Fruit fly (Drosophila melanogaster) whole organism, pupa: ENCODE results near the gene CG8149.

Experiments used
- CG10348 ChIP-seq: fragments of 200-800 bp; sonication (Bioruptor generic); IDR thresholded peaks from 2 replicates; pipeline ENCODE4 v1.3.6; 2022; ENCODE audit warnings: missing biosample characterization, missing genetic modification characterization
- CG12605 ChIP-seq: fragments of 200-800 bp; sonication (Bioruptor generic); IDR thresholded peaks from 2 replicates; pipeline ENCODE4 v1.3.6; 2022; ENCODE audit warnings: missing biosample characterization, missing genetic modification characterization
- CG13204 ChIP-seq: fragments of 200-800 bp; sonication (Bioruptor generic); optimal IDR thresholded peaks from 2 replicates; lab custom pipeline; 2018; ENCODE audit warnings: missing biosample characterization, mild to moderate bottlenecking, missing genetic modification characterization, moderate library complexity
- CG14655 ChIP-seq: fragments of 200-800 bp; sonication (Bioruptor generic); optimal IDR thresholded peaks from 3 replicates; lab custom pipeline; 2017; ENCODE audit warnings: mild to moderate bottlenecking, missing biosample characterization, missing genetic modification reagents, missing genetic modification characterization
- CG15710 ChIP-seq: fragments of 200-800 bp; sonication (Bioruptor generic); optimal IDR thresholded peaks from 2 replicates; lab custom pipeline; 2018; ENCODE audit warnings: missing biosample characterization, mild to moderate bottlenecking, missing genetic modification characterization, moderate library complexity
- CG17806 ChIP-seq: fragments of 200-800 bp; sonication (Bioruptor generic); optimal IDR thresholded peaks from 2 replicates; lab custom pipeline; 2018; ENCODE audit warnings: missing biosample characterization, mild to moderate bottlenecking, missing genetic modification characterization, moderate library complexity
- CG32121 ChIP-seq: fragments of 200-800 bp; sonication (Bioruptor generic); IDR thresholded peaks from 2 replicates; pipeline ENCODE4 v1.3.6; 2022; ENCODE audit warnings: missing biosample characterization, missing genetic modification characterization
- CG34367 ChIP-seq: fragments of 200-800 bp; sonication (Bioruptor generic); optimal IDR thresholded peaks from 2 replicates; lab custom pipeline; 2018; ENCODE audit warnings: missing biosample characterization, mild to moderate bottlenecking, missing genetic modification characterization
- CG4496 ChIP-seq: fragments of 200-800 bp; sonication (Bioruptor generic); IDR thresholded peaks from 3 replicates; pipeline ENCODE4 v1.3.6; 2022; ENCODE audit warnings: missing biosample characterization, missing genetic modification characterization
- CG8159 ChIP-seq: fragments of 200-800 bp; sonication (Bioruptor generic); optimal IDR thresholded peaks from 3 replicates; lab custom pipeline; 2018; ENCODE audit warnings: missing biosample characterization, mild to moderate bottlenecking, missing genetic modification characterization, moderate library complexity
- CG8301 ChIP-seq: fragments of 200-800 bp; sonication (Bioruptor generic); optimal IDR thresholded peaks from 2 replicates; lab custom pipeline; 2018; ENCODE audit warnings: missing biosample characterization, mild to moderate bottlenecking, missing genetic modification characterization
- CG9948 ChIP-seq: fragments of 200-800 bp; sonication (Bioruptor generic); optimal IDR thresholded peaks from 2 replicates; lab custom pipeline; 2018; ENCODE audit warnings: missing biosample characterization, mild to moderate bottlenecking, missing genetic modification characterization, moderate library complexity
- D1 ChIP-seq: fragments of 200-800 bp; sonication (Bioruptor generic); optimal IDR thresholded peaks from 2 replicates; lab custom pipeline; 2018; ENCODE audit warnings: missing biosample characterization, mild to moderate bottlenecking, missing genetic modification characterization, moderate library complexity
- EcR ChIP-seq: fragments of 200-800 bp; sonication (Bioruptor generic); optimal IDR thresholded peaks from 3 replicates; lab custom pipeline; 2019; ENCODE audit warnings: missing biosample characterization, missing genetic modification characterization, mild to moderate bottlenecking, moderate library complexity, missing genetic modification reagents
- Ets98B ChIP-seq: fragments of 200-800 bp; sonication (Bioruptor generic); IDR thresholded peaks from 2 replicates; pipeline ENCODE4 v1.3.6; 2022; ENCODE audit warnings: missing biosample characterization, missing genetic modification characterization
- Pif1A ChIP-seq: fragments of 200-800 bp; sonication (Bioruptor generic); optimal IDR thresholded peaks from 3 replicates; lab custom pipeline; 2016; ENCODE audit warnings: missing biosample characterization, missing genetic modification characterization
- Pif1B ChIP-seq: fragments of 200-800 bp; sonication (Bioruptor generic); optimal IDR thresholded peaks from 3 replicates; lab custom pipeline; 2016; ENCODE audit warnings: missing biosample characterization, missing genetic modification characterization
- Snoo ChIP-seq: fragments of 200-800 bp; sonication (Bioruptor generic); optimal IDR thresholded peaks from 3 replicates; lab custom pipeline; 2017; ENCODE audit warnings: missing biosample characterization, mild to moderate bottlenecking, missing genetic modification characterization, inconsistent platforms
- fd96Ca ChIP-seq: fragments of 200-800 bp; sonication (Bioruptor generic); IDR thresholded peaks from 3 replicates; pipeline ENCODE4 v1.3.6; 2022; ENCODE audit warnings: missing biosample characterization, missing genetic modification characterization
- gl ChIP-seq: fragments of 200-800 bp; sonication (Bioruptor generic); optimal IDR thresholded peaks from 2 replicates; lab custom pipeline; 2018; ENCODE audit warnings: missing biosample characterization, mild to moderate bottlenecking, missing genetic modification characterization
- rn ChIP-seq: fragments of 200-800 bp; sonication (Bioruptor generic); IDR thresholded peaks from 2 replicates; pipeline ENCODE4 v1.3.6; 2022; ENCODE audit warnings: missing biosample characterization, missing genetic modification characterization

The CG8149 gene

DNA sequence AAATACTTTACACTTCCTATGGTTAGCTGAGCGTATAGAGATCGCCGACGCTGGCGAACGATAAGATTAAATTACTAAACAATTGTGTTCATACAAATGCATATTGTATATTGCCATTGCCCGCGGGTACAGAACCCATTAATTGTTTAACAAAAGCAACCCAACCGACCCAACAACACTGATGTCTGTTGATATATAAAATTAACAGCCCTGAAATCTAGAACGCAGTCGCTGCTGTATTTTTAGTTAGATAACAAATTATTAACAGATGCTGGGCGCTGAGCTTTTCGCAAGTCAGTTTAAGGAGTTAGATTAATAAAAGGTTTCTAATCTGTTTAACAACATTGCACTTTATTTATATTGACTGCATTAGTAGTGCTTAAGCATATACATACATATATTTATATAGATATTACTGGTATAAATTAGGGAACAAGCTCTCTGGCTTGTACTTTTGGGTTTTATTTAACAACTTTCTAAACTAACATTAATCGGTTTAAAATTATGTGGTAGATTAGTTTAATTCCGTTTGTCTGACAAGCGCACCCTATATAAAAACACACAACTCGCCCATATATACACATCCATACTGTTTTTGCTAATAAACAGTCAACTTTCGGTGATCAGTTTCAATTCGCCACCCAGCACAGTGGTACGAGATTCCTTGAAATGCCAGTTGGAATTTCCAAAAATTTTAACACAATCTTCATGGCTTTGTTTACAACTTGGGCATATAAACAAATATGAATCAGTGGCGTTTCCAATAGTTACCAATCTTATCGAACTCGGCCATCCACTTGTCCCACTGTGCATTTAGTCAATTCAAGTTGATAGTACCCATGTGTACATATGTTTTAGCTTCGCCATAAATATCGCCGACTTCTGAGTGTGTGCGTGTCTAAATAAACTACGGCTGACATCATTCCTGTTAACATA, 23.7 kb downstream of the CG8149 start:
- TF ChIP-seq CG34367 (tag; lab: Kevin White, UChicago) (no peak), CG17806 (tag; lab: Kevin White, UChicago) (peak; percentile 82), fd96Ca (GFP tag; lab: Robert Waterston, UW) (peak; percentile 97), rn (GFP tag; lab: Robert Waterston, UW) (peak; percentile 80), Pif1A (GFP tag; lab: Kevin White, UChicago) (peak; percentile 91), Pif1B (GFP tag; lab: Kevin White, UChicago) (no peak), CG10348 (peak; percentile 71), gl (peak; percentile 62), EcR (GFP tag; lab: Kevin White, UChicago) (no peak), D1 (no peak), CG13204 (GFP tag; lab: Kevin White, UChicago) (no peak), Snoo (tag; lab: Kevin White, UChicago) (peak; percentile 79), Ets98B (peak; percentile 96), CG9948 (tag; lab: Kevin White, UChicago) (peak; percentile 76), CG8159 (no peak), CG32121 (GFP tag; lab: Robert Waterston, UW) (peak; percentile 94), CG12605 (peak; percentile 88), CG14655 (GFP tag; lab: Kevin White, UChicago) (no peak), CG4496 (GFP tag; lab: Robert Waterston, UW) (peak; percentile 97), CG8301 (tag; lab: Kevin White, UChicago) (peak; percentile 84), CG15710 (no peak)

DNA sequence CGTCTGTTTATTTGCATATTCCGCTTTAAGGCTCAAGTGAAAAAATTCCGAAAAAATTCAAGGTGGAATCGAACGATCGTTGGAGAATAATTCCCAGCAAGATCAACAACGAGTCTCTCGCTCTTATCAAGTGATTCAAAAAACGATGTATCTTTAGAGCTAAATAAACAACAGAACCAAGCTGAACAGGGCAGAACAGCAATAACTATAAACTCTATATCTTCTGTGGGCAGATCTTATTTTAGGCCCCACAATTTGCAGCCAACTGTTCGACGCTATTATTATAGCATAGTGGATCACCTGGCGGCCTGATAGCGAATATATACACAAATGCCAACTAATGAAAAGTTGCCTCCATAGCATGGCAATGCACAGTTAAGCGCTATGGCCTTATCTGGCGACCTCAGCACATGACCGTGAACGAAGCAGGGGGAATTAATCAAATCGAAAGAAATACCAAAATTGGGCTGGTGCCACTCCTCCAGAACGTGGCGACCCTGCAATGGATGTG, 25.0 kb downstream of the CG8149 start:
- no peak for TF ChIP-seq CG8301 (tag; lab: Kevin White, UChicago)
- no peak for TF ChIP-seq CG4496 (GFP tag; lab: Robert Waterston, UW)
- no peak for TF ChIP-seq CG32121 (GFP tag; lab: Robert Waterston, UW)
- TF ChIP-seq Ets98B: no peak
- TF ChIP-seq CG9948 (tag; lab: Kevin White, UChicago): no peak
- TF ChIP-seq CG10348: no peak
- no peak for TF ChIP-seq Snoo (tag; lab: Kevin White, UChicago)
- TF ChIP-seq CG34367 (tag; lab: Kevin White, UChicago): no peak
- no peak for TF ChIP-seq rn (GFP tag; lab: Robert Waterston, UW)
- no peak for TF ChIP-seq Pif1B (GFP tag; lab: Kevin White, UChicago)

DNA sequence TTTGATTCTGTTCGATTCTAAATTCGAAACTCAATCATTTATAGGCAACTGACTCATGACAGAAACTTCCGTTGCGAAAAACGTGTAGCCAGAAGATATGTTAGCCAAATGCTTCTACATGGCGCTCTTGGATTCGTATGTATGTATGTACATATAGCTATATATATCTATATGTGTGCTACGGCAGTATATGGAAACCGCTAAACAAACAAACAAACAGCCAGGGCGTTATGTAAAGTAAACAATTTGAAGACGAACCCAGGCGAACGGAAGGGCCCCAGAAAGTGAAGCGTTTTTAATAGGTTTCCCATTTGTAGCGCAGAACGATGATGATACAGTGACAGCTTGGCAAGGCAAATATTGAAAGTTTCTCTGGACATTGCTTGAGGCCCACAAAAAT, 25.5 kb downstream of the CG8149 start:
- TF ChIP-seq CG8301 (tag; lab: Kevin White, UChicago) (no peak), Snoo (tag; lab: Kevin White, UChicago) (no peak), CG17806 (tag; lab: Kevin White, UChicago) (no peak), Ets98B (no peak), CG15710 (no peak), Pif1A (GFP tag; lab: Kevin White, UChicago) (no peak), CG9948 (tag; lab: Kevin White, UChicago) (no peak), CG32121 (GFP tag; lab: Robert Waterston, UW) (no peak), CG13204 (GFP tag; lab: Kevin White, UChicago) (no peak), CG14655 (GFP tag; lab: Kevin White, UChicago) (no peak), Pif1B (GFP tag; lab: Kevin White, UChicago) (no peak), CG34367 (tag; lab: Kevin White, UChicago) (no peak), D1 (no peak), CG10348 (no peak), EcR (GFP tag; lab: Kevin White, UChicago) (no peak), CG12605 (no peak), CG8159 (no peak)

DNA sequence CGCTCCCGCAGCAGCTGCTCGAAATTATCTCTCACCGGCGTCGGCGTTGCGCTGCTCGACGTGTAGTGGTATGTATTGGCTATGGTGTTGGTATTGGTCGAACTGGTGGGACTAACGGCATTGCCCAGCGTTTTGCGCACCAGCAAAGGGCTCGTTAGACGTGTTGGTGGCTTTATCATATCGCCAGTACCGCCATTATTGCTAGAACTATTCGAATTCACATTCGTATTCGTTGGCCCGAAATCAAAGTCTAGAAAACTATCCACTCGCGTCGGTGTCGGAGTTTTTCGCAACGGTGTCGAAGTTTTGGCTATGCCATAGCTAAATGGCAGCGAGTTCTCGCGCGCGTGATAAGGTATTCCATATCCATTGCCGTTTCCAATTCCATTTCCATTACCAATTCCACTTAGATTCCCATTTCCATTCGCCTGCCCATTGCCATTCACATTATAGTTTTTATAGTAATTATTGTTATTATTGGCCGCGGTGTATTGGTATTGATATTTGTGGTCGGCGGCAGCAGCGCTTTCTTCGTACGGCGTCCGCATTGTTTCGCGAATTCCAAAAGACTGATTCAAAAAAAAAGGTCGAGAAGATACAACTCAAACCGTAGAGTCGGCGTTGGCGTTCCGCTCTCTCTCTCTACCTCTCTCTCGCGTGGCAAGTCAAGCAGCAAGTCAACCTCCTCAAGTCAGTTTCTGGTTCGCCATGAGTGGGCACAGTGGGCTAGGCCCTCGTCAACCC, 28.2 kb downstream of the CG8149 start, which contains the start of gene by:
Gene by, minus strand, starts transcription at position 575 of the 744 bp plus-strand sequence.
- TF ChIP-seq CG15710 (no peak), D1 (no peak), CG32121 (GFP tag; lab: Robert Waterston, UW) (no peak), CG17806 (tag; lab: Kevin White, UChicago) (no peak), CG13204 (GFP tag; lab: Kevin White, UChicago) (no peak), EcR (GFP tag; lab: Kevin White, UChicago) (no peak), CG4496 (GFP tag; lab: Robert Waterston, UW) (no peak; the same call in 2 of the 3 replicates), Ets98B (no peak; the same call in 1 of the 2 replicates), CG14655 (GFP tag; lab: Kevin White, UChicago) (no peak), CG12605 (no peak; the same call in 1 of the 2 replicates), CG9948 (tag; lab: Kevin White, UChicago) (no peak), CG10348 (no peak), gl (no peak), Pif1B (GFP tag; lab: Kevin White, UChicago) (no peak), Snoo (tag; lab: Kevin White, UChicago) (no peak), rn (GFP tag; lab: Robert Waterston, UW) (no peak), fd96Ca (GFP tag; lab: Robert Waterston, UW) (no peak), CG8301 (tag; lab: Kevin White, UChicago) (no peak), CG8159 (no peak), CG34367 (tag; lab: Kevin White, UChicago) (no peak)
- TF ChIP-seq, all 21 proteins: peak for 0
